Fruit fly (Drosophila melanogaster) whole organism, prepupa: ENCODE results near the gene Sgp.

Experiments
- CG16779 ChIP-seq: fragments of 200-800 bp; sonication (Bioruptor generic); optimal IDR thresholded peaks from 3 replicates; lab custom pipeline; 2017; ENCODE audit warnings: missing biosample characterization, mild to moderate bottlenecking, missing genetic modification characterization
- CG4318 ChIP-seq: fragments of 200-800 bp; sonication (Bioruptor generic); optimal IDR thresholded peaks from 3 replicates; lab custom pipeline; 2017; ENCODE audit warnings: missing biosample characterization, mild to moderate bottlenecking, missing genetic modification characterization
- CG8319 ChIP-seq: fragments of 200-800 bp; sonication (Bioruptor generic); optimal IDR thresholded peaks from 3 replicates; lab custom pipeline; 2016; ENCODE audit warnings: missing biosample characterization, missing genetic modification characterization
- Smox ChIP-seq: fragments of 200-800 bp; sonication (Bioruptor generic); optimal IDR thresholded peaks from 3 replicates; lab custom pipeline; 2016; ENCODE audit warnings: missing biosample characterization, missing genetic modification characterization
- acj6 ChIP-seq: fragments of 200-800 bp; sonication (Bioruptor generic); optimal IDR thresholded peaks from 3 replicates; lab custom pipeline; 2016; ENCODE audit warnings: missing biosample characterization, missing genetic modification characterization
- dac ChIP-seq: fragments of 200-800 bp; sonication (Bioruptor generic); optimal IDR thresholded peaks from 2 replicates; lab custom pipeline; 2017; ENCODE audit warnings: missing biosample characterization, mild to moderate bottlenecking, missing genetic modification characterization

- TF ChIP-seq Smox (GFP tag; lab: Kevin White, UChicago) (no peak), CG8319 (GFP tag; lab: Kevin White, UChicago) (no peak), acj6 (GFP tag; lab: Kevin White, UChicago) (no peak), CG4318 (GFP tag; lab: Kevin White, UChicago) (no peak), CG16779 (tag; lab: Kevin White, UChicago) (no peak), dac (GFP tag; lab: Kevin White, UChicago) (no peak)
Measured at dm6 chr2L:8548118-8548517, 28.6 kb downstream of the Sgp start.
